Fruit fly (Drosophila melanogaster) whole organism, pupa: ENCODE data around the gene meep.

Experiments
- CG12605 ChIP-seq: fragments of 200-800 bp; sonication (Bioruptor generic); IDR thresholded peaks from 2 replicates; pipeline ENCODE4 v1.3.6; 2022; ENCODE audit warnings: missing biosample characterization, missing genetic modification characterization
- Ets98B ChIP-seq: fragments of 200-800 bp; sonication (Bioruptor generic); IDR thresholded peaks from 2 replicates; pipeline ENCODE4 v1.3.6; 2022; ENCODE audit warnings: missing biosample characterization, missing genetic modification characterization
- fd96Ca ChIP-seq: fragments of 200-800 bp; sonication (Bioruptor generic); IDR thresholded peaks from 3 replicates; pipeline ENCODE4 v1.3.6; 2022; ENCODE audit warnings: missing biosample characterization, missing genetic modification characterization

dm6 chr3L:1211096-1211495, 8.3 kb upstream of the meep start, which contains the start of gene LysD:
- TF ChIP-seq Ets98B (GFP tag; lab: Robert Waterston, UW) (no peak), CG12605 (no peak), fd96Ca (GFP tag; lab: Robert Waterston, UW) (no peak)
